Fruit fly (Drosophila melanogaster) whole organism, larva: Measurements from ENCODE around the gene noc.

Experiments used
- noc ChIP-seq: fragments of 200-800 bp; sonication (Bioruptor generic); optimal IDR thresholded peaks from 3 replicates; lab custom pipeline; 2019; ENCODE audit warnings: missing biosample characterization, mild to moderate bottlenecking, missing genetic modification characterization, moderate library complexity

The noc gene

dm6 chr2L:14512811-14513389 lies 22.2 kb downstream of the noc start:
- TF ChIP-seq noc (tag; lab: Kevin White, UChicago) = peak; percentile 59

dm6 chr2L:14515222-14516044 lies 24.8 kb downstream of the noc start:
- peak; percentile 86 for TF ChIP-seq noc (tag; lab: Kevin White, UChicago)

DNA sequence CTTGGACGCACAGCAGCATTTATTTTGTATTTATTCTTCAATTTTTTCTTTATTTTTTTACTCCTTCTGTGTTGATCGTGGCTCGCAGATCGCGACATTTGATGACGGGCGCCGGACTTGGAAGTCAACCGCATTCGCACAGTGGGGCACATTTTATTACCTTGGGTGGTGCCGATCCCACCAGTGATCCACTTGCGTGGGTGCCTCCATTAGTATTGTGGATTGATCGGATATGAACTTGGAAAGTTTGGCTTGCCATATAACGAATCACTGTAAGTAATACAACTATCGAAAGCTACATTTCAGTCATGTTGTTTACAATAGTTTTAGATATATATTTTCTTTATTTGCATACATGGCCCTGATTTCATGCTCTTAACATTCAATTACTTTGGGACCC lies 25.7 kb downstream of the noc start:
- no peak for TF ChIP-seq noc (tag; lab: Kevin White, UChicago)

DNA sequence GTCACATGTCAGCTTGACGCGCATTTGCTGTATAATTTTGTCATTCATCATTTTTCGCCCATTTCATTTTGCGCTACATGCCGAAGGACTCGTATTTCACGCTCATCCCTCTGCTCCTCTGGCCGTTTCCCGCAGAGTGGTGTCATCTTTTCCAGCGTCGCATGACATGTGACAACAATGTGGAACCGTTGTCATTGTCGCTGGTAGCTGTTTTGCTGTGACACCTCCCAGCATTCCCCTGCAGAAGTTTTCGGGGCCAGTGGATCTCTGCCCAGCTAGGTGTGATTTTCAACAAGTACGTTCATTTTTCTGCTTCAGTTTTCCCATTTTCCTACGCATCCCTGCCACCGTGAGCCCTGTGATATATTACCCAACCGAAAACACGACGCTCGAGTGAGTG lies 26.7 kb downstream of the noc start:
- no peak for TF ChIP-seq noc (tag; lab: Kevin White, UChicago)

DNA sequence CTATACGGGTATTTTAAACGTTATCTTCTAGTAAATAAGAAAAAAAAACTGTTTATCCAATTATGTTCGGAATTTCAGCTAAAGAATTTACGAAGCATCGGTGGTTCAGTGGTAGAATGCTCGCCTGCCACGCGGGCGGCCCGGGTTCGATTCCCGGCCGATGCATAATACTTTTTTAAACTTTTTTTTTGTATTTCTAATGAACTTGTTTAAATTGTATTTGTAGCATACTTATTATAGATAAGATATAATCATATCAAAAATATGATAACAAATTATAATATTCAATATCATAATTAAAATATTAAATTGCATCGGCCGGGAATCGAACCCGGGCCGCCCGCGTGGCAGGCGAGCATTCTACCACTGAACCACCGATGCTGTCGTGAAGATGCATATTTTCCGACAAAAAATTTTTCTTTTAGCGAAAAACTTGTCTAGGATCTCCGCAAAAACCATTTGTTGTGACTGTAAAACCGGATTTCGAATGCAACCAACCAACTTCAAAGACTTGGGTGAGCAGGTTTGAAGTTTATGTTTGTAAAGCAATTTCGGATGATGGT lies 27.4 kb downstream of the noc start:
- TF ChIP-seq noc (tag; lab: Kevin White, UChicago) = peak; percentile 49

DNA sequence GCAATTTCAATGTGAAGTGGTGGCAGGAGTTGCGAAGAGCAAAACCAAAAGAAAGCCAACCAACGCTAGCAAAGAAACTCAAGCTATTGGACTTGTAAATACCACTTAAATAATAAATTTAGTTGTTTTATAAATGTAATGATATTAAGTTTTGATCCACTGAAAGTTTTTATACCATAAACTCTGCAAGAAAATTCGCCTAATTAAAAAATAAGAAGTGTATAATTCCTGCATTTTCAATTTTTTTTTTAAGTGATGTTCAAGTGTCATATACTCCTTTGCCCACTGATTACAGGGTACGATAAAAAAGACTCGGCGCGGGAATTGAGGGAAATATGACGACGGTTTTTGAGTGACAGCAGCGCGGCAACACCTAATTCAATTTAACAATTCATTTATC lies 28.6 kb downstream of the noc start:
- TF ChIP-seq noc (tag; lab: Kevin White, UChicago) = peak; percentile 84

DNA sequence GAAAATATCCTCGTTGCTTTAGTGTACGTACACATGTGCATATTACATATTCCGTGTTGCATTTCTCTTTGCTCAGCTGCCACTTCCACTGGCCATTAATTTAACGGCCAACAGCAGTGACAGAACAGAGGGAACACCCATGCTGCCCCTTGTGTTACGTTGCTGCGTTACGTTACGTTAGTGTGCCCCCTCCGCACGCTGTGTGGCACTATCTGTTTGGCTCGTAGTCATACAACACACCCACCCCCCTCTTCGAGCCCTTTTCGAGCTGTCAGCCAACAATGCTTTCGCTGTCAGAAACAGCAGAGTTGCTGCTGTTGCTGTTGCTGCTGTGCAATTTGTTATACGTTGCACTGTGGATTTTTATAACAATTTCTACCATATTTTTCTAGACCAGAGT lies 29.8 kb downstream of the noc start:
- TF ChIP-seq noc (tag; lab: Kevin White, UChicago) = no peak

- no peak for TF ChIP-seq noc (tag; lab: Kevin White, UChicago)
Observed at dm6 chr2L:14521472-14521871, 30.8 kb downstream of the noc start.

- TF ChIP-seq noc (tag; lab: Kevin White, UChicago) = no peak
Observed at dm6 chr2L:14523731-14524130, 33.1 kb downstream of the noc start.

dm6 chr2L:14524244-14524643 lies 33.6 kb downstream of the noc start, which contains the start of gene CG33648:
CG33648 (plus strand) TSS chr2L:14524312.
- TF ChIP-seq noc (tag; lab: Kevin White, UChicago) = peak; percentile 67

DNA sequence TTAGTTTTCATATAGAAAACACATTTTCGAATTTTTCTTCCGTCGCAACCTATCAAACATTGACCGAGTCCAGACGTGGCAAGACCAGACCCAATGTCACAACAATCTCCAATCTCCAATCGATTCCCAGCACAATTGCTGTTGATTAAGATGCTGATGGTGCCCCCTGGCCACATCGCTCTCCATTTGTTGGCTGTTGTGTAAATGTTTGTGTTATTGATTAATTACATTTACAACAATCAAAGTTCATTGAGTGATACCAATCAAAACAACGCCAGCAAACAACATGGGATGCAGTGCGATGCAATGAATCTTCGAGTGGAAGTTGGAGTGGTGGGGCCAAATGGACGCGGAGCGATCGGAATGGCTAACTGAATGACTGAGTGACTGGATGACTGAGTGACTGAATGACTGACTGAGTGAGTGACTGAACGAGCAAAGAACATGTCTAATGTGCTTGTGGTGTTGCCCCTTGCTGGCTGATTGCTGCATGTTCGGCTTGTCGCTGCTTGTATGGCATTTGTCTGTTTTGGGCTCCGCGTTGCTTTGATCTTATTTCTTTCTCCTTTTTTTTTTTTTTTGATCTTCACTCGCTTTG lies 36.6 kb downstream of the noc start:
- no peak for TF ChIP-seq noc (tag; lab: Kevin White, UChicago)

dm6 chr2L:14528954-14529660 lies 38.4 kb downstream of the noc start:
- TF ChIP-seq noc (tag; lab: Kevin White, UChicago) = no peak

DNA sequence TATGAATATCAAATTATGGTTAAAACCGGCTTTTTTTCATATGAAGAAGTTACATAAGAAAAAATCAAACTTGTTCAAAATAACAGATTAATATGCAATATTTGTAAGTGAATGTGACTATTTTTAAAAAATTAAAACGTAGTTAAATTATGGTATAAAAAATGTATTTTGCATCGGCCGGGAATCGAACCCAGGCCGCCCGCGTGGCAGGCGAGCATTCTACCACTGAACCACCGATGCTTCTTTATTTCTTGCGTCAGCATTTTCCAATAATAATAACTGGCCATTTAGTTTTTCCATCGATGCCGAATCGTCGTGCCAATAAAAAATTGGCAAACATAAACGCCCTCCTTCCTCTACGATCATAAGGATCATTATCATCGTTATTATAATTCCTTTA lies 40.0 kb downstream of the noc start:
- no peak for TF ChIP-seq noc (tag; lab: Kevin White, UChicago)

DNA sequence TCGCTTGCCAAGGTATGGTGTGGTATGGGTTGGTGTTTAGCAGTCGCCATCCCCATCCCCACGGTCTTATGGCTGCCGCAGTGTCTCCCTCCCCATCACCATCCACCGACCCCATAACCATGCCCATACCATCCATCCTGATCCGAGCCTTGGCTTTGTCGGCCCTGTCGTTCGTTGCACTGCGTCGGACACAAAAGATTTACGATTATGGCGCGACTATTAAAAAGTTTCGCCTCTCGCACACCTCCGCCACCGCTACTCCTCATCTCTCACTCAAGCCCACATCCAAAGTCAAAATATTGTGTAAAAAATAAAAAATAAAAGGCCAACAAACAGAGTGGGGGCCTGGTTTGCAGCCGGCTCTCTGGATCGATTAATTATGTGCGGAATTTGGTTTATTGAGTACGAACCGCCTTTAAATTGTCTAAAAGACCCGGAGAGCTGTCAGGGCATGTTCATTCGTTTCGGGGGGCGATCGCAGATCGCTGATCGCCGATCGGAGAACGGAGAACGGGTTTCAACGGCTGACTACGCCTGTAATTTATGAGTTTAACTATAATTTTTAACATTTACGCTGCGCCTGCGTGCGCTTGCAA lies 40.7 kb downstream of the noc start:
- TF ChIP-seq noc (tag; lab: Kevin White, UChicago) = peak; percentile 39

dm6 chr2L:14532822-14533336 lies 42.2 kb downstream of the noc start:
- peak; percentile 85 for TF ChIP-seq noc (tag; lab: Kevin White, UChicago)
